Fruit fly (Drosophila melanogaster) ovary, adult (tissue): Measurements from ENCODE around the gene REPTOR.

Experiments used
- CG17801 ChIP-seq: fragments of 200-800 bp; optimal IDR thresholded peaks from 2 replicates; lab custom pipeline; 2019; ENCODE audit warnings: missing biosample characterization, mild to moderate bottlenecking, missing genetic modification characterization, moderate library complexity; ENCODE audit not compliant: partially characterized antibody

REPTOR gene

DNA sequence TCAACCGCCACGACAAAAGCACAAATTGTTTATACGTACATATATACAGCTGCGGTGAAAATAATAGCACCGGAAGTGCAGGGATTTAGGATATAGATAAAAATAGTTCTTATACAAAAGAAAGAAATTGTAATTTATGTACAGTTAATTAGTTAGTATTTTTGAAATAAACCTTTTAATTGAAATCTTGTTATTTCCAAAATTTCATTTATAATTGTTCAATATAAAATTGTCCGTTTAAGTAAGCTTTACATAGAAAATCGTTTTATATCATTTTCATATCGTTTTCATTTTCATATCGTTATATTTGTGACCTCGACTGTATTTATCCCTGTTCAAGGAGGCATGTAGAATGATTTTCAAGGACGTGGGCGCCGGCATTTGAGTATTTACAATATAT lies 8.5 kb downstream of the REPTOR start:
- TF ChIP-seq CG17801 (GFP tag; lab: Kevin White, UChicago), result no peak

dm6 chr3R:24573094-24573732 lies 9.5 kb downstream of the REPTOR start:
- no peak for TF ChIP-seq CG17801 (GFP tag; lab: Kevin White, UChicago)

DNA sequence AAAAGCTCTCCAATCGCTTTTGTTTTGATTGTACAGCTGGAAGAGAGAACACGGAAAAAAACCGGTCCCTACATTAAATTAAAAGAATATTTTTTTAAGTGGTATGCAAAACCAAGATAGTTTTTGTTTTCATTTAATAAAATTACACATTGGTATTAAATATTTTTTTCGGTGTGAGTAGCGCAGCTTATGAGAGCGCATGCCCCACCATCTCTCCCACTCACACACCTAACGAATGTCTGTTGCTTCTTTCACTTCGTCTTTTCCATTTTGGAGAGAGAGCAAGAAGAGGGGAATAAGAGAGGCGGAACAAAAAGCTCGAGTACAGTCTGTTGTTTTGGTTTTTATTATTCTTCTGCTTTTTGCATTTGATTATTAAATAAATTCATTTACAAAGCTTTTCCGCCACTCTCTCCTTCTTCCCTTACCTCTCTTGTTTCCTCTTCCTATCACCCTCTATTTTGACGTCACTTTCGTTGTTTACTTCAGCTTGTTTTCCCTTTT lies 10.1 kb downstream of the REPTOR start:
- peak; percentile 97 for TF ChIP-seq CG17801 (GFP tag; lab: Kevin White, UChicago)

DNA sequence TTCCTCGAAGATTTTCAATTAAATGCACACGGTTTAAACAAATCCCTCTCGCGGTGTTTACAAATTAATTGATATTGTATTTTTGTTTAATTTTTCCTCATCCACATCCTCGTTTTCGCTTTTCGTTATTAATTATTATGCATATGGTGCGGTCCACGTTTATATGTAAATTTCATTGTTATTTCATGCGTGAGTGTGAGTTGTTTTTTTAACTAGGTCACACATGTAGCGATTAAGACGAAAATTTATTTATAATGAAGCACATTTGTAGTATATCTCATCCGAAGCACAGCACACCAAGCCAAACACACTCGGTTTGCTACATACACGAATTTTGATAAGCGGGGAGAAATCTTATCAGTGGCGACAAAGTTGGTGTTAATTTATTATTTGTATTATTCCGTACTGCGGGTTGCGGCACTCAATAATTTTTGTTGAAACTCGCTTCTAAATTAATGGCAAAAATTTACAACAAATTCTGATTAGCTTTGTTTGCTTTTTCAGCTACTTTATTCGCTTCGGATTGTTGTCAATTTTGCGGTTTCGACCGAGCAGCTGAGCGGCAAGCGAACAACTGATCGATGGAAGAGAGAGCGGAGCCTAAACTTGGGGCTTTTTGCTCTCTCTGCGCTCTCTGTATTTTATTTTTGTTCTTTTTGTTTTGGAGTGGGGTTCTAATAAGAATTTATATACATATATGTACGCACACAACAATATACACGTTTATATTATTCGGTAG lies 11.1 kb downstream of the REPTOR start:
- TF ChIP-seq CG17801 (GFP tag; lab: Kevin White, UChicago), result peak; percentile 27

DNA sequence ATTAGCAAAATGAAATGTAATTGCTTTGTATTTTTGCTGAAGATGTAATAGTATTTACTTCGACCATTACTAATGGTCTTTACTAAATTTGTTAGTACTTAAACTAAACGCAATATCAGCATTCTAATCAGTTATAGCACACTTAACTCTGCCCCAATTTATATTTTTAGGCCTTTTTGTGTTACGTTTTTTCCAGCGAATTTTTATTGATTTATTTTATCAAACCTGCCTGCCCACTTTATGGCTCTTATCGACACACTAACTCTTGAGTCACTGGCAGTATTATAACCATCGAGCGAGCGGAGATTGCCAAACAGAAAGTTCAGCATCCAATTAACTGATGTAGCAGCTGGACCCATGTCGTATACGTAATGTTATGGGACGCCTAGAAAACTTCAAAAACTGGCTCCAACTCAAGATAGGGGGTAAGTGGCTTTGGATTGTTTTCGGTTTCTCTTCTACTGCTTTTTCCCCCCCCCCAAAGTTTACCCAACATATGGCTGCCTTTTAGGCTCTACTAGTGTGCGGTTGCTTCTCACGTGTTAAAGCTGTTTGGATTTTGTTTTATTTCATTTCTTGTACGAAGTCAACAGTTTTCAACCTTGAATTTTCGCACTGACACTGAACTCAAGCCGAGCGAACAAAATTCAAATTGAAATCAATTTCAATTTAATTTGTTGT lies 12.9 kb downstream of the REPTOR start:
- TF ChIP-seq CG17801 (GFP tag; lab: Kevin White, UChicago), result no peak

- no peak for TF ChIP-seq CG17801 (GFP tag; lab: Kevin White, UChicago)
Observed at dm6 chr3R:24568251-24568932, 14.3 kb downstream of the REPTOR start.

- peak; percentile 32 for TF ChIP-seq CG17801 (GFP tag; lab: Kevin White, UChicago)
Observed at dm6 chr3R:24567427-24567771, 15.3 kb downstream of the REPTOR start.

DNA sequence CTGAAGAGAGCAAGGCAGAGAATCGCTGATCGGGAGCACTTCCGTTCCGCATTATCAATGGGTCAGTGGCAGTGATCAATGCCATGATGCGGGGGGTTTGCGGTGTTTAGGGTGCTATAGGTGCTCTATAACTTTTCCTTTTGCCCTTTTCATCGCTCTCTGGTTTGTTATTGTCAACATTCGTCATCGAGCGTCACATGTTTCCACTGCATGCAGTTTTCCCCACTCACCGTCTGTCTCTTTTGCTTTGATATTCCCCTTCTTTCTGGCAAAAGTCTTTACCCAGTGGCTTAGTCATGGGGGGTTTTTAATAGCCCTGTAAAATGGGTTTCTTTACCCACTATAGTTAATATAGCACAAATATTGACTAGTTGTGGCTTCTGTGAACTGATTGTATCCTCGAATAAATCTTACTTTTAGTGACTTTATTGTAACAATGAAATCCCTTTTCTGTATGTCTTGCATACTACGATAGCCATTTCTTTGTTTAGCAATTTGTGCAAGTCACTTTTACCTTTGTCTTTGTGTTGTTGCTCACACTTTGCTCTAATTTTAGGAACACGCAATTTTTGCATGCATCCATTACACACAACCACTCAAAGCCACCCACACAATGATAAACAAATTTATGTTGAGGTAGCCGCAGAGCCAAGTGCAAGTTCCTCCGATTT lies 15.8 kb downstream of the REPTOR start:
- TF ChIP-seq CG17801 (GFP tag; lab: Kevin White, UChicago), result peak; percentile 38

dm6 chr3R:24565748-24566239 lies 16.9 kb downstream of the REPTOR start:
- peak; percentile 71 for TF ChIP-seq CG17801 (GFP tag; lab: Kevin White, UChicago)

- no peak for TF ChIP-seq CG17801 (GFP tag; lab: Kevin White, UChicago)
Observed at dm6 chr3R:24564799-24565344, 17.8 kb downstream of the REPTOR start.

DNA sequence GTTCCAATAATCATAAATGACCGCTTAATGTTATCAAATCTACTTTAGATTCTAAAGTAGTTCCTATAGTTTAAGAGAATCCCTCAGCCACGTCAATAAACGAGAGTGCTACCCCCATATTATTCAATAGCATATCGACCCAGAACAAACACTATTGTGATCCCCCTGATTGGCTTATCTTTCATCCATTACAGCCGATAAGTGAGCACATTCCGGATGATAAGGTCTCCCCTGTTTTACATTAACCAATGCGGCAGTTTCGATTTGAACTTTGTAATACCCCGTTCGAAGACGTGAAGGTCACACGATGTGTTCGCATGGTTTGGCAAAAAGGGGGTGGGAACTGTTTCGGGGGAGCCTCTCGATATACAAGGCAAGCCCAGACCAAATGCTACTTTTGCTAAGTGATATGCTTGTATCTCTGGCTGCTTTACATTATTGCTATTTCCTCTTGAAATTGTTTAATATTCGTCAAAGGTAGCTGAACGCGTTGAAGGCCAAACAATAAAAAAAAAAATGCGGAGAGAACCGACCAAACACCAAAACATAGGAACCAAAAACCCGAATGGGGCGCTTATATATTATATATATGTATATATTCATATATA lies 18.4 kb downstream of the REPTOR start:
- TF ChIP-seq CG17801 (GFP tag; lab: Kevin White, UChicago), result no peak

dm6 chr3R:24563039-24563825 lies 19.4 kb downstream of the REPTOR start:
- TF ChIP-seq CG17801 (GFP tag; lab: Kevin White, UChicago), result no peak
